Worm (Caenorhabditis elegans): ENCODE results near the gene lin-23.

DNA sequence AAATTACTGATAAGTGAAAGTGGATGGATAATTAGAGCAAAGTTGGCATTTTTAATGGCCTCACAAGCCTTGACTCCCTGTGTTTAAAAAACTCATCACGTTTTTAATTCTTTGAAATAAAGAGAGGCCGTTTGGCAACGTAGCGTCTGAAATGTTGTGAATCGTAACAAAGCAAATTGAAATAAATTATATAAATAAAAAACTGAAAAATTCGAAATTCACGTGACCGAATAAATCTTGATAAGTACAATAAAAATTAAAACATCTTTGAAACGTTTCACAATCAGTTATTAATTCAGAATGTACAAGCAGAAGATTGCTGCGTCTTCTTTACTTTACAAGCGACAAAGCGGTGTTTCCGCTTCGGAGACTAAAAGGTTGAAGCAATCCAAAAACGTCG lies 51.7 kb downstream of the lin-23 start, which contains the start of gene K03H9.3:
- no peak for TF ChIP-seq ztf-11 (tag; optimal IDR thresholded peaks at IDR 0.05)
- TF ChIP-seq aly-2 (tag; optimal IDR thresholded peaks at IDR 0.05): no peak
- no peak for TF ChIP-seq nhr-10 (tag; optimal IDR thresholded peaks at IDR 0.05)
- no peak for TF ChIP-seq ceh-82 (tag; optimal IDR thresholded peaks at IDR 0.05)
- TF ChIP-seq snpc-4 (tag; optimal IDR thresholded peaks at IDR 0.05): no peak
- no peak for TF ChIP-seq nhr-25 (tag; optimal IDR thresholded peaks at IDR 0.05; ENCODE audit: borderline replicate concordance, insufficient read depth)

Measured in whole organism, L4 larva.